Fruit fly (Drosophila melanogaster) whole organism, pupa: ENCODE measurements around the gene ranshi.

Source experiments
- CG10348 ChIP-seq: fragments of 200-800 bp; sonication (Bioruptor generic); IDR thresholded peaks from 2 replicates; pipeline ENCODE4 v1.3.6; 2022; ENCODE audit warnings: missing biosample characterization, missing genetic modification characterization
- CG12605 ChIP-seq: fragments of 200-800 bp; sonication (Bioruptor generic); IDR thresholded peaks from 2 replicates; pipeline ENCODE4 v1.3.6; 2022; ENCODE audit warnings: missing biosample characterization, missing genetic modification characterization
- CG4496 ChIP-seq: fragments of 200-800 bp; sonication (Bioruptor generic); IDR thresholded peaks from 3 replicates; pipeline ENCODE4 v1.3.6; 2022; ENCODE audit warnings: missing biosample characterization, missing genetic modification characterization
- CG8301 ChIP-seq: fragments of 200-800 bp; sonication (Bioruptor generic); optimal IDR thresholded peaks from 2 replicates; lab custom pipeline; 2018; ENCODE audit warnings: missing biosample characterization, mild to moderate bottlenecking, missing genetic modification characterization
- EcR ChIP-seq: fragments of 200-800 bp; sonication (Bioruptor generic); optimal IDR thresholded peaks from 3 replicates; lab custom pipeline; 2019; ENCODE audit warnings: missing biosample characterization, missing genetic modification characterization, mild to moderate bottlenecking, moderate library complexity, missing genetic modification reagents
- Ets98B ChIP-seq: fragments of 200-800 bp; sonication (Bioruptor generic); IDR thresholded peaks from 2 replicates; pipeline ENCODE4 v1.3.6; 2022; ENCODE audit warnings: missing biosample characterization, missing genetic modification characterization
- Pif1A ChIP-seq: fragments of 200-800 bp; sonication (Bioruptor generic); optimal IDR thresholded peaks from 3 replicates; lab custom pipeline; 2016; ENCODE audit warnings: missing biosample characterization, missing genetic modification characterization
- Pif1B ChIP-seq: fragments of 200-800 bp; sonication (Bioruptor generic); optimal IDR thresholded peaks from 3 replicates; lab custom pipeline; 2016; ENCODE audit warnings: missing biosample characterization, missing genetic modification characterization
- fd96Ca ChIP-seq: fragments of 200-800 bp; sonication (Bioruptor generic); IDR thresholded peaks from 3 replicates; pipeline ENCODE4 v1.3.6; 2022; ENCODE audit warnings: missing biosample characterization, missing genetic modification characterization
- rn ChIP-seq: fragments of 200-800 bp; sonication (Bioruptor generic); IDR thresholded peaks from 2 replicates; pipeline ENCODE4 v1.3.6; 2022; ENCODE audit warnings: missing biosample characterization, missing genetic modification characterization

dm6 chr3R:8731597-8732263 is 2.2 kb upstream of the ranshi start, which contains the start of the genes M1BP and CG8202:
- peak; percentile 63; the same call in 2 of the 3 replicates for TF ChIP-seq fd96Ca (GFP tag; lab: Robert Waterston, UW)
- TF ChIP-seq EcR: no peak
- TF ChIP-seq Pif1B (GFP tag; lab: Kevin White, UChicago): no peak
- TF ChIP-seq Ets98B: peak; percentile 54; the same call in 1 of the 2 replicates
- TF ChIP-seq rn: no peak
- no peak for TF ChIP-seq Pif1A (GFP tag; lab: Kevin White, UChicago)
- peak; percentile 68 for TF ChIP-seq CG4496 (GFP tag; lab: Robert Waterston, UW)
- TF ChIP-seq CG12605 (GFP tag; lab: Robert Waterston, UW): 0 out of 2 replicates have a peak, but pooled peaks have one; percentile 31
- no peak for TF ChIP-seq CG10348 (GFP tag; lab: Robert Waterston, UW)
- TF ChIP-seq CG8301 (tag; lab: Kevin White, UChicago): no peak
